Fruit fly (Drosophila melanogaster) S2 (cell line): ENCODE measurements around the gene CG4238.

Experiments
- CG8478 ChIP-seq: fragments of >200 bp; optimal IDR thresholded peaks from 2 replicates; lab custom pipeline; 2018
- CTCF ChIP-seq, 2 experiments: fragments of >200 bp; optimal IDR thresholded peaks; 2 replicates each; lab custom pipeline; 2018

dm6 chr2L:2015204-2015603, 5.5 kb downstream of the CG4238 start:
- TF ChIP-seq CG8478 (lab: Kevin White, UChicago) (no peak), CTCF (optimal IDR thresholded peaks at IDR 0.05; lab: Kevin White, UChicago) (no peak)
